Fruit fly (Drosophila melanogaster): ENCODE results near the gene CG33285.

CG33285 gene

DNA sequence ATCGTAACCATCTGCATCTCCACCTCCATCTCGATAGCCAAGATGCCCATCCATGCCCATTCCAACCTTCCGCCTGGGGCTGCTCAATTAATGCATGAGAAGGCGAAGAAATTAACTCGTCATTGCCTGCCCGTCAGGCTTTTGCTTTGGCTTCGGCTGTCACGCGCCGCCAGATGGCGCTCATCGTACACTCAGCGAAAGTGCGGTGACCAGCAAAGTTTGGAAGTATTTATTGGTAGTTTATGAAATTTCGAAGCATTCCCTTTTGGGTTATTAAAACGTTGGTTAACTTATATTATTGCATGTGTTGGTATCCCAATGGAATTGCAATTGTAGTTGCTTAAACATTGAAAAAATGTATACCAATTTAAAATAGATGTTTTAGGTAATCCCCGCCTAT is 1.5 kb upstream of the CG33285 start:
- TF ChIP-seq CG32767 (GFP tag; IDR thresholded peaks at IDR 0.05), result no peak
- peak; percentile 86 for TF ChIP-seq CTCF (GFP tag; optimal IDR thresholded peaks at IDR 0.05)
- peak; percentile 70 for TF ChIP-seq sens (GFP tag)

DNA sequence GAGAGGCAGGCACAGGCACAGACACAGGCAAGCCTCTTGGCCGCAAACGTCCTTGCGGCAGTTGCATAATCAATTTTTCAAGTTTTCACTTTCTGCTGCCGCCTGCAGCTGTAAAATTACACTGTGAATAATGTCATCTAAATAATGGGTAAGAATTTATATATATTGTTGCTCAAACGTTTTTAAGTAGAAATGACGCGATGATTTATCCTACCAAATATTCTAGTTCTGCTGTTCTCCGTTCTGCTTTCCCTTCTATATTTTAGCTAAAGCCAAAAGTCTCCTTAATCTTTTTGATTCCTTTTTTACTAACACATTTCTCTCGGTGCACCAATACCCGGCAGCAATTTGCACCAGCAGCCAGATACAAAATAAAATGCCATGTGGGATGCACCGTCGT is 8.4 kb downstream of the CG33285 start:
- TF ChIP-seq Drgx (GFP tag; IDR thresholded peaks at IDR 0.05) (peak; percentile 57), seq (GFP tag; IDR thresholded peaks at IDR 0.05) (no peak), Six4 (GFP tag; optimal IDR thresholded peaks at IDR 0.05) (no peak)

DNA sequence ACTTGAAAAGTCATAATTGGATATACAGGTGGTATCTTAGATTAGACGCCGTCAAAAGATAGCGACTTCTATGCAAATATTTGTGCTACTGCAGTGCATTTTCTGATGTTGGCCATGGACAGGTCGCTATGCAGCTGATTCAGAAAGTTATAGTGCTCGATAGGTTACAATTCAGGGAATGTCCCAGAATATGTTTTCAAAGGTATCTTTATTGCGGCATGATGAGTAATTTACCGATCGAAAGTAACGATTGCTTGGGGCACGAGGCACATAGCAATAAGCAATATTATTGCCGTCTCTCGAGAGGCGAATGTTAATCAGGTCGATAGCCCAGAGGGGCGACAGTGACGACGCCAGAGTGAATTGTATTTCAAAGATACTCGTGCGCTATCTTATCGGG is 18.7 kb downstream of the CG33285 start:
- TF ChIP-seq maf-S (GFP tag; optimal IDR thresholded peaks at IDR 0.05) (no peak), gcm (GFP tag; optimal IDR thresholded peaks at IDR 0.05) (no peak)

DNA sequence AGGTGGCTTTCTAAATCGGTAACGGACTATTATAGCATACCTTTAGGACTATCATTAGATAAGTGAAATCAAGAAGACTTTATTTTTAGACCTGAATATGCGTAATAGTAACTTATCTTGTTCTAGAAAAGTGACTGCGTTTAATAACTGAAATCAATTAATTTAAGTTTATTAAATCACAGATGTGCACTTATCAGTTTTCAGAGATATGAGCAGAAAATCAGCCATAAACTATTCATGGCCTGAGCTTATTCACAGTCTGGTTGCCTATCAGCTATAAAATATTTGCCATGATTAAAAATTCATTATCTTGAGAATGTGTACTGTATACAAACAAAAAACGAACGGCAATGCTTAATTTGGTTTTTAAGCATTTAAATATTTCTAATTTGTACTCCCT is 19.3 kb downstream of the CG33285 start:
- TF ChIP-seq twi (tag; optimal IDR thresholded peaks at IDR 0.05), result no peak
- TF ChIP-seq grn (GFP tag; optimal IDR thresholded peaks at IDR 0.05), result peak; percentile 43
- TF ChIP-seq mirr (GFP tag; optimal IDR thresholded peaks at IDR 0.05), result peak; percentile 48
- no peak for TF ChIP-seq nom (GFP tag; optimal IDR thresholded peaks at IDR 0.05)
- peak; percentile 96 for TF ChIP-seq exex (tag; optimal IDR thresholded peaks at IDR 0.05)

DNA sequence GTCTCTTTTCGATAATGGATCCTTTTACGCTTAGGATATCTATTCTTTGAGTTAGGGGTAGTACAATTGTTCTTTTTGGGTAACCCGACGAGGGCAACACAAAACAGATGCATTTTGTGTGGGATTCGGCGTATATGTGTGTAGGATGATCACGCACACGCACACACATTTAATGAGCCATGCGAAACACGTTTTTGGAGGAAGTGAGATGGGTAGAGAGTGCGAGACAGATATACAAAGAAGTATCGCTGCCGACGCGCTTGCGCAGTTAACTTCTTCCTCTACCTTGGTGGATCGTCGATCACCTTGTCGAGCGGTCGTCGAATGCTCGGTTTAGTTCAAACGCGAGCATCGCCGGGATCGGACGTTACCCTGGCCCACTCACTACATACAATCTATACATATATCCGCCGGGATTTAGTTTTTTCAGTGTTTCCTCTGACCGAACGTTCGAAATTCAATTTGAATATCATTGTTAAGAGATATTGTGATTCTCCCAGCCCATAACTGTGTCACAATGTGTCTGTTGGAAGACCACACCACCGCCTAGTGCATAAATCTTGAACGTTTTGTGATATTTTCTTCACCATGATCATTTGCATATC is 21.1 kb downstream of the CG33285 start:
- TF ChIP-seq yki (optimal IDR thresholded peaks at IDR 0.05) (no peak), zf30C (GFP tag; optimal IDR thresholded peaks at IDR 0.05) (peak; percentile 42), CG17385 (GFP tag; optimal IDR thresholded peaks at IDR 0.05) (peak; percentile 69), Ravus (GFP tag; IDR thresholded peaks at IDR 0.05) (no peak), CG1832 (GFP tag; optimal IDR thresholded peaks at IDR 0.05) (peak; percentile 78), Elba2 (GFP tag; optimal IDR thresholded peaks at IDR 0.05) (peak; percentile 46), twi (tag; optimal IDR thresholded peaks at IDR 0.05) (peak; percentile 96), ham (GFP tag; IDR thresholded peaks at IDR 0.05) (no peak), vvl (GFP tag; IDR thresholded peaks at IDR 0.05) (peak; percentile 54; the same call in 1 of the 2 replicates), CG11456 (GFP tag; IDR thresholded peaks at IDR 0.05) (no peak), kah (GFP tag; optimal IDR thresholded peaks at IDR 0.05) (no peak), CG7745 (tag; optimal IDR thresholded peaks at IDR 0.05) (peak; percentile 38), Adf1 (GFP tag; IDR thresholded peaks at IDR 0.05) (peak; percentile 38; the same call in 1 of the 2 replicates), Med (GFP tag) (peak; percentile 68), Lhr (GFP tag; optimal IDR thresholded peaks at IDR 0.05) (no peak), MESR4 (GFP tag; optimal IDR thresholded peaks at IDR 0.05) (peak; percentile 1), sr (GFP tag; IDR thresholded peaks at IDR 0.05) (peak; percentile 69; the same call in 2 of the 3 replicates), bowl (GFP tag; IDR thresholded peaks at IDR 0.05) (no peak), amos (GFP tag; IDR thresholded peaks at IDR 0.05; ENCODE audit: partially characterized antibody) (0 out of 2 replicates have a peak, but pooled peaks have one; percentile 24), kni (GFP tag; optimal IDR thresholded peaks at IDR 0.05) (peak; percentile 90), Nf-YB (GFP tag; optimal IDR thresholded peaks at IDR 0.05) (no peak), HLHmδ (GFP tag; optimal IDR thresholded peaks at IDR 0.05) (peak; percentile 68), Mad (GFP tag; optimal IDR thresholded peaks at IDR 0.05) (no peak), CG16813 (GFP tag; IDR thresholded peaks at IDR 0.05; ENCODE audit: partially characterized antibody) (0 out of 3 replicates have a peak, but pooled peaks have one; percentile 27), Gsc (GFP tag; IDR thresholded peaks at IDR 0.05) (no peak), CG32767 (GFP tag; IDR thresholded peaks at IDR 0.05) (peak; percentile 26; the same call in 1 of the 2 replicates), CG5180 (GFP tag; optimal IDR thresholded peaks at IDR 0.05) (peak; percentile 16), CG2120 (GFP tag; optimal IDR thresholded peaks at IDR 0.05) (no peak), prd (optimal IDR thresholded peaks at IDR 0.05) (no peak), prd (GFP tag; IDR thresholded peaks at IDR 0.05) (peak; percentile 48; the same call in 2 of the 3 replicates), bbx (GFP tag; IDR thresholded peaks at IDR 0.05; ENCODE audit: partially characterized antibody) (peak; percentile 43; the same call in 1 of the 2 replicates), tup (GFP tag; optimal IDR thresholded peaks at IDR 0.05) (no peak), ftz-f1 (GFP tag; optimal IDR thresholded peaks at IDR 0.05) (peak; percentile 17), nom (GFP tag; optimal IDR thresholded peaks at IDR 0.05) (peak; percentile 66)

Measured in whole organism, embryonic.